Fruit fly (Drosophila melanogaster) whole organism, embryonic: ENCODE data around the gene eIF1.

Source experiments
- Bteb2 ChIP-seq: fragments of 200-800 bp; sonication (Bioruptor generic); optimal IDR thresholded peaks from 2 replicates; lab custom pipeline; 2016; ENCODE audit warnings: missing biosample characterization, missing genetic modification characterization
- CG10147 ChIP-seq: fragments of 200-800 bp; sonication (Bioruptor generic); optimal IDR thresholded peaks from 2 replicates; lab custom pipeline; 2019; ENCODE audit warnings: missing biosample characterization, mild to moderate bottlenecking, missing genetic modification characterization, moderate library complexity
- CG10431 ChIP-seq: fragments of 200-800 bp; sonication (Bioruptor generic); optimal IDR thresholded peaks from 3 replicates; lab custom pipeline; 2018; ENCODE audit warnings: missing biosample characterization, mild to moderate bottlenecking, missing genetic modification characterization
- CG10979 ChIP-seq: fragments of 200-800 bp; sonication (Bioruptor generic); optimal IDR thresholded peaks from 2 replicates; lab custom pipeline; 2018; ENCODE audit warnings: missing biosample characterization, mild to moderate bottlenecking, missing genetic modification characterization, moderate library complexity
- CG12942 ChIP-seq: fragments of 200-800 bp; sonication (Bioruptor generic); optimal IDR thresholded peaks from 3 replicates; lab custom pipeline; 2016; ENCODE audit warnings: missing biosample characterization, missing genetic modification characterization
- CG13123 ChIP-seq: fragments of 200-800 bp; sonication (Bioruptor generic); optimal IDR thresholded peaks from 2 replicates; lab custom pipeline; 2016; ENCODE audit warnings: missing biosample characterization, missing genetic modification characterization
- CG13624 ChIP-seq: fragments of 200-800 bp; sonication (Bioruptor generic); optimal IDR thresholded peaks from 2 replicates; lab custom pipeline; 2016; ENCODE audit warnings: missing biosample characterization, missing genetic modification characterization
- CG14667 ChIP-seq: fragments of 200-800 bp; sonication (Bioruptor generic); IDR thresholded peaks from 2 replicates; pipeline ENCODE4 v1.3.6; 2022; ENCODE audit warnings: missing biosample characterization, missing genetic modification characterization
- CG16815 ChIP-seq: fragments of 200-800 bp; sonication (Bioruptor generic); optimal IDR thresholded peaks from 3 replicates; lab custom pipeline; 2017; ENCODE audit warnings: missing biosample characterization, mild to moderate bottlenecking, missing genetic modification characterization
- CG17328 ChIP-seq: fragments of 200-800 bp; sonication (Bioruptor generic); IDR thresholded peaks from 2 replicates; pipeline ENCODE4 v1.3.6; 2022; ENCODE audit warnings: missing biosample characterization, missing genetic modification characterization
- CG2199 ChIP-seq: fragments of 200-800 bp; sonication (Bioruptor generic); IDR thresholded peaks from 3 replicates; pipeline ENCODE4 v1.3.6; 2022; ENCODE audit warnings: missing biosample characterization, missing genetic modification characterization
- CG2678 ChIP-seq: fragments of 200-800 bp; sonication (Bioruptor generic); optimal IDR thresholded peaks from 3 replicates; lab custom pipeline; 2019; ENCODE audit warnings: missing biosample characterization, mild to moderate bottlenecking, missing genetic modification characterization, moderate library complexity
- CG30020 ChIP-seq: fragments of 200-800 bp; optimal IDR thresholded peaks from 2 replicates; lab custom pipeline; 2019; ENCODE audit warnings: missing biosample characterization, mild to moderate bottlenecking, missing genetic modification characterization, moderate library complexity
- CG30431 ChIP-seq: fragments of 200-800 bp; sonication (Bioruptor generic); optimal IDR thresholded peaks from 2 replicates; lab custom pipeline; 2017; ENCODE audit warnings: missing biosample characterization, missing genetic modification characterization
- CG31365 ChIP-seq: fragments of 200-800 bp; sonication (Bioruptor generic); optimal IDR thresholded peaks from 2 replicates; lab custom pipeline; 2018; ENCODE audit warnings: missing biosample characterization, mild to moderate bottlenecking, missing genetic modification characterization
- CG3838 ChIP-seq: fragments of 200-800 bp; sonication (Bioruptor generic); optimal IDR thresholded peaks from 3 replicates; lab custom pipeline; 2016; ENCODE audit warnings: missing biosample characterization, missing genetic modification characterization
- CG4730 ChIP-seq: fragments of 200-800 bp; sonication (Bioruptor generic); IDR thresholded peaks from 2 replicates; pipeline ENCODE4 v1.3.6; 2022; ENCODE audit warnings: missing biosample characterization, missing genetic modification characterization
- CG7357 ChIP-seq: fragments of 200-800 bp; sonication (Bioruptor generic); IDR thresholded peaks from 3 replicates; pipeline ENCODE4 v1.3.6; 2022; ENCODE audit warnings: missing biosample characterization, missing genetic modification characterization
- CG7963 ChIP-seq: fragments of 200-800 bp; sonication (Bioruptor generic); IDR thresholded peaks from 3 replicates; pipeline ENCODE4 v1.3.6; 2022; ENCODE audit warnings: missing biosample characterization, missing genetic modification characterization; ENCODE audit not compliant: partially characterized antibody
- CHES-1-like ChIP-seq: fragments of 200-800 bp; sonication (Bioruptor generic); optimal IDR thresholded peaks from 2 replicates; lab custom pipeline; 2016; ENCODE audit warnings: missing biosample characterization, missing genetic modification characterization
- CoRest ChIP-seq: fragments of 200-800 bp; sonication (Bioruptor generic); optimal IDR thresholded peaks from 3 replicates; lab custom pipeline; 2018; ENCODE audit warnings: missing biosample characterization, mild to moderate bottlenecking, missing genetic modification characterization, moderate library complexity
- Dll ChIP-seq: fragments of 200-800 bp; sonication (Bioruptor generic); IDR thresholded peaks from 4 replicates; pipeline ENCODE4 v1.3.6; 2022; ENCODE audit warnings: missing biosample characterization, missing genetic modification characterization; ENCODE audit not compliant: partially characterized antibody
- Dp ChIP-seq: fragments of 200-800 bp; sonication (Bioruptor generic); optimal IDR thresholded peaks from 2 replicates; lab custom pipeline; 2018; ENCODE audit warnings: missing biosample characterization, mild to moderate bottlenecking, missing genetic modification characterization, moderate library complexity
- E2f2 ChIP-seq: fragments of 200-800 bp; sonication (Bioruptor generic); IDR thresholded peaks from 2 replicates; pipeline ENCODE4 v1.3.6; 2022; ENCODE audit warnings: missing biosample characterization, missing genetic modification characterization
- ERR ChIP-seq: fragments of 200-800 bp; sonication (Bioruptor generic); optimal IDR thresholded peaks from 2 replicates; lab custom pipeline; 2016; ENCODE audit warnings: missing biosample characterization, missing genetic modification characterization
- Fer3 ChIP-seq: fragments of 200-800 bp; sonication (Bioruptor generic); optimal IDR thresholded peaks from 2 replicates; lab custom pipeline; 2018; ENCODE audit warnings: missing biosample characterization, mild to moderate bottlenecking, missing genetic modification characterization, moderate library complexity
- Hr39 ChIP-seq: fragments of >200 bp; optimal IDR thresholded peaks from 2 replicates; lab custom pipeline; 2017
- Hr51 ChIP-seq, 2 experiments: fragments of 200-800 bp; sonication (Bioruptor generic); optimal IDR thresholded peaks; 2 replicates in 1 of 2; 3 replicates in 1 of 2; lab custom pipeline; 2016 to 2018; ENCODE audit warnings: missing biosample characterization in 2 of 2, missing genetic modification characterization in 2 of 2, mild to moderate bottlenecking in 1 of 2, moderate library complexity in 1 of 2
- MESR4 ChIP-seq: fragments of 200-800 bp; sonication (Bioruptor generic); optimal IDR thresholded peaks from 2 replicates; lab custom pipeline; 2018; ENCODE audit warnings: missing biosample characterization, mild to moderate bottlenecking, missing genetic modification characterization, moderate library complexity
- Med ChIP-seq: fragments of 200-800 bp; sonication (Bioruptor generic); peaks from one replicate; lab custom pipeline; 2016; ENCODE audit warnings: missing biosample characterization, missing genetic modification characterization, mild to moderate bottlenecking, inconsistent platforms, moderate library complexity
- Optix ChIP-seq: fragments of 200-800 bp; sonication (Bioruptor generic); IDR thresholded peaks from 3 replicates; pipeline ENCODE4 v1.3.6; 2022; ENCODE audit warnings: missing biosample characterization, missing genetic modification characterization
- Pdp1 ChIP-seq, 2 experiments: fragments of 200-800 bp; sonication (Bioruptor generic); optimal IDR thresholded peaks; 3 replicates each; lab custom pipeline; 2016; ENCODE audit warnings: missing biosample characterization in 2 of 2, missing genetic modification characterization in 2 of 2, mild to moderate bottlenecking in 1 of 2, moderate library complexity in 1 of 2
- Sox100B ChIP-seq: fragments of 200-800 bp; sonication (Bioruptor generic); optimal IDR thresholded peaks from 3 replicates; lab custom pipeline; 2018; ENCODE audit warnings: missing biosample characterization, mild to moderate bottlenecking, missing genetic modification characterization
- Vsx1 ChIP-seq: fragments of 200-800 bp; sonication (Bioruptor generic); optimal IDR thresholded peaks from 2 replicates; lab custom pipeline; 2017; ENCODE audit warnings: missing biosample characterization, mild to moderate bottlenecking, missing genetic modification characterization, missing genetic modification reagents
- ap ChIP-seq: fragments of 200-800 bp; sonication (Bioruptor generic); IDR thresholded peaks from 2 replicates; pipeline ENCODE4 v1.3.6; 2022; ENCODE audit warnings: missing biosample characterization, missing genetic modification characterization
- cg ChIP-seq: fragments of 200-800 bp; sonication (Bioruptor generic); optimal IDR thresholded peaks from 3 replicates; lab custom pipeline; 2019; ENCODE audit warnings: missing biosample characterization, mild to moderate bottlenecking, missing genetic modification characterization, moderate library complexity
- dm ChIP-seq: fragments of 200-800 bp; sonication (Bioruptor generic); optimal IDR thresholded peaks from 3 replicates; lab custom pipeline; 2016; ENCODE audit warnings: missing biosample characterization, missing genetic modification characterization
- ewg ChIP-seq: fragments of 200-800 bp; sonication (Bioruptor generic); optimal IDR thresholded peaks from 3 replicates; lab custom pipeline; 2017; ENCODE audit warnings: mild to moderate bottlenecking, missing biosample characterization, missing genetic modification reagents, missing genetic modification characterization
- gfzf ChIP-seq: fragments of 200-800 bp; sonication (Bioruptor generic); optimal IDR thresholded peaks from 2 replicates; lab custom pipeline; 2016; ENCODE audit warnings: missing biosample characterization, mild to moderate bottlenecking, missing genetic modification characterization, moderate library complexity
- grn ChIP-seq: fragments of 200-800 bp; sonication (Bioruptor generic); optimal IDR thresholded peaks from 3 replicates; lab custom pipeline; 2017; ENCODE audit warnings: missing biosample characterization, missing genetic modification characterization
- jing ChIP-seq: fragments of 200-800 bp; sonication (Bioruptor generic); optimal IDR thresholded peaks from 2 replicates; lab custom pipeline; 2018; ENCODE audit warnings: missing biosample characterization, mild to moderate bottlenecking, missing genetic modification characterization
- mam ChIP-seq: fragments of 200-800 bp; sonication (Bioruptor generic); optimal IDR thresholded peaks from 3 replicates; lab custom pipeline; 2016; ENCODE audit warnings: missing biosample characterization, missing genetic modification characterization
- nerfin-2 ChIP-seq: fragments of 200-800 bp; sonication (Bioruptor generic); IDR thresholded peaks from 2 replicates; pipeline ENCODE4 v1.3.6; 2022; ENCODE audit warnings: missing biosample characterization, missing genetic modification characterization; ENCODE audit not compliant: partially characterized antibody
- nom ChIP-seq: fragments of 200-800 bp; sonication (Bioruptor generic); optimal IDR thresholded peaks from 2 replicates; lab custom pipeline; 2017; ENCODE audit warnings: missing biosample characterization, missing genetic modification characterization, mild to moderate bottlenecking, moderate library complexity, missing genetic modification reagents
- peb ChIP-seq: fragments of 200-800 bp; sonication (Bioruptor generic); IDR thresholded peaks from 2 replicates; pipeline ENCODE4 v1.3.6; 2022; ENCODE audit warnings: missing biosample characterization, missing genetic modification characterization
- slou ChIP-seq: fragments of 200-800 bp; sonication (Bioruptor generic); optimal IDR thresholded peaks from 3 replicates; lab custom pipeline; 2016; ENCODE audit warnings: missing biosample characterization, missing genetic modification characterization
- stc ChIP-seq: fragments of 200-800 bp; sonication (Bioruptor generic); IDR thresholded peaks from 2 replicates; pipeline ENCODE4 v1.3.6; 2022; ENCODE audit warnings: missing biosample characterization, missing genetic modification characterization
- unc-4 ChIP-seq: fragments of 200-800 bp; sonication (Bioruptor generic); IDR thresholded peaks from 2 replicates; pipeline ENCODE4 v1.3.6; 2022; ENCODE audit warnings: missing biosample characterization, missing genetic modification characterization; ENCODE audit not compliant: partially characterized antibody
- wdn ChIP-seq: fragments of 200-800 bp; sonication (Bioruptor generic); IDR thresholded peaks from 2 replicates; pipeline ENCODE4 v1.3.6; 2022; ENCODE audit warnings: missing biosample characterization, missing genetic modification characterization
- wor ChIP-seq: fragments of 200-800 bp; sonication (Bioruptor generic); IDR thresholded peaks from 2 replicates; pipeline ENCODE4 v1.3.6; 2022; ENCODE audit warnings: missing biosample characterization, missing genetic modification characterization

Gene eIF1

dm6 chr3L:3223390-3223914 lies 311 bp downstream of the eIF1 start (continued):
- no peak for TF ChIP-seq Sox100B (GFP tag; lab: Kevin White, UChicago)
- TF ChIP-seq Pdp1 (GFP tag; optimal IDR thresholded peaks at IDR 0.05; lab: Kevin White, UChicago), result peak in 1 of 2 experiments; percentile 32
- no peak for TF ChIP-seq peb
- no peak for TF ChIP-seq CG30431 (GFP tag; lab: Kevin White, UChicago)
- no peak for TF ChIP-seq nom
- TF ChIP-seq CG13123, result no peak
- no peak for TF ChIP-seq ewg (GFP tag; lab: Kevin White, UChicago)
- no peak for TF ChIP-seq CG7963
- TF ChIP-seq jing (GFP tag; lab: Kevin White, UChicago), result no peak
- peak; percentile 99 for TF ChIP-seq MESR4 (GFP tag; lab: Kevin White, UChicago)
- TF ChIP-seq CG4730, result no peak
- no peak for TF ChIP-seq ap (GFP tag; lab: Robert Waterston, UW)
- no peak for TF ChIP-seq CG10147 (GFP tag; lab: Kevin White, UChicago)
- peak; percentile 93 for TF ChIP-seq CG2199 (GFP tag; lab: Robert Waterston, UW)
- TF ChIP-seq stc (GFP tag; lab: Robert Waterston, UW), result no peak
- no peak for TF ChIP-seq mam (GFP tag; lab: Kevin White, UChicago)
- peak; percentile 43 for TF ChIP-seq dm (GFP tag; lab: Kevin White, UChicago)
- TF ChIP-seq CG10979, result no peak
- no peak for TF ChIP-seq Hr51 (GFP tag; optimal IDR thresholded peaks at IDR 0.05; lab: Kevin White, UChicago)
- TF ChIP-seq Optix (GFP tag; lab: Robert Waterston, UW), result no peak
- TF ChIP-seq Hr39 (lab: Kevin White, UChicago), result no peak
- no peak for TF ChIP-seq CG14667 (GFP tag; lab: Robert Waterston, UW)
- TF ChIP-seq Fer3 (tag; lab: Kevin White, UChicago), result no peak
- peak; percentile 59; the same call in 1 of the 4 replicates for TF ChIP-seq Dll (GFP tag; lab: Robert Waterston, UW)
- TF ChIP-seq Bteb2, result no peak
- TF ChIP-seq slou (GFP tag; lab: Kevin White, UChicago), result no peak
- no peak for TF ChIP-seq CG10431
- no peak for TF ChIP-seq Vsx1 (GFP tag; lab: Kevin White, UChicago)
- no peak for TF ChIP-seq CG13624 (GFP tag; lab: Kevin White, UChicago)
- TF ChIP-seq Med (GFP tag; lab: Kevin White, UChicago), result peak; percentile 6
- TF ChIP-seq cg (GFP tag; lab: Kevin White, UChicago), result peak; percentile 93
- TF ChIP-seq CG17328, result no peak
- TF ChIP-seq CG3838 (GFP tag; lab: Kevin White, UChicago), result no peak
- no peak for TF ChIP-seq E2f2 (GFP tag; lab: Robert Waterston, UW)
- TF ChIP-seq CoRest, result no peak
- TF ChIP-seq unc-4, result 0 out of 2 replicates have a peak, but pooled peaks have one; percentile 24
- no peak for TF ChIP-seq nerfin-2 (GFP tag; lab: Robert Waterston, UW)

dm6 chr3L:3224740-3225719 lies 1.9 kb downstream of the eIF1 start, which contains the start of gene Larp4B:
Gene Larp4B, plus strand, starts transcription at chr3L:3224838.
- TF ChIP-seq gfzf (GFP tag; lab: Kevin White, UChicago) (peak; percentile 98), CG16815 (GFP tag; lab: Kevin White, UChicago) (no peak), CG2678 (no peak), ERR (GFP tag; lab: Kevin White, UChicago) (no peak), CG31365 (no peak), CG30020 (tag; lab: Kevin White, UChicago) (no peak), CHES-1-like (peak; percentile 25), CG7357 (GFP tag; lab: Robert Waterston, UW) (0 out of 3 replicates have a peak, but pooled peaks have one; percentile 21), Dp (GFP tag; lab: Kevin White, UChicago) (peak; percentile 71), CG12942 (no peak), wor (GFP tag; lab: Robert Waterston, UW) (no peak), grn (GFP tag; lab: Kevin White, UChicago) (no peak), wdn (GFP tag; lab: Robert Waterston, UW) (no peak)
